Fruit fly (Drosophila melanogaster) whole organism, pupa: ENCODE results near the gene CG12502.
"Not testable (repeated sequence)": the region's sequence is repeated elsewhere in the genome, so short reads cannot be mapped to it uniquely, and the experiment has no call there.

Experiments
- CG10348 ChIP-seq: fragments of 200-800 bp; sonication (Bioruptor generic); IDR thresholded peaks from 2 replicates; pipeline ENCODE4 v1.3.6; 2022; ENCODE audit warnings: missing biosample characterization, missing genetic modification characterization
- CG12605 ChIP-seq: fragments of 200-800 bp; sonication (Bioruptor generic); IDR thresholded peaks from 2 replicates; pipeline ENCODE4 v1.3.6; 2022; ENCODE audit warnings: missing biosample characterization, missing genetic modification characterization
- CG13204 ChIP-seq: fragments of 200-800 bp; sonication (Bioruptor generic); optimal IDR thresholded peaks from 2 replicates; lab custom pipeline; 2018; ENCODE audit warnings: missing biosample characterization, mild to moderate bottlenecking, missing genetic modification characterization, moderate library complexity
- CG14655 ChIP-seq: fragments of 200-800 bp; sonication (Bioruptor generic); optimal IDR thresholded peaks from 3 replicates; lab custom pipeline; 2017; ENCODE audit warnings: mild to moderate bottlenecking, missing biosample characterization, missing genetic modification reagents, missing genetic modification characterization
- CG15710 ChIP-seq: fragments of 200-800 bp; sonication (Bioruptor generic); optimal IDR thresholded peaks from 2 replicates; lab custom pipeline; 2018; ENCODE audit warnings: missing biosample characterization, mild to moderate bottlenecking, missing genetic modification characterization, moderate library complexity
- CG17806 ChIP-seq: fragments of 200-800 bp; sonication (Bioruptor generic); optimal IDR thresholded peaks from 2 replicates; lab custom pipeline; 2018; ENCODE audit warnings: missing biosample characterization, mild to moderate bottlenecking, missing genetic modification characterization, moderate library complexity
- CG32121 ChIP-seq: fragments of 200-800 bp; sonication (Bioruptor generic); IDR thresholded peaks from 2 replicates; pipeline ENCODE4 v1.3.6; 2022; ENCODE audit warnings: missing biosample characterization, missing genetic modification characterization
- CG34367 ChIP-seq: fragments of 200-800 bp; sonication (Bioruptor generic); optimal IDR thresholded peaks from 2 replicates; lab custom pipeline; 2018; ENCODE audit warnings: missing biosample characterization, mild to moderate bottlenecking, missing genetic modification characterization
- CG4496 ChIP-seq: fragments of 200-800 bp; sonication (Bioruptor generic); IDR thresholded peaks from 3 replicates; pipeline ENCODE4 v1.3.6; 2022; ENCODE audit warnings: missing biosample characterization, missing genetic modification characterization
- CG8159 ChIP-seq: fragments of 200-800 bp; sonication (Bioruptor generic); optimal IDR thresholded peaks from 3 replicates; lab custom pipeline; 2018; ENCODE audit warnings: missing biosample characterization, mild to moderate bottlenecking, missing genetic modification characterization, moderate library complexity
- CG8301 ChIP-seq: fragments of 200-800 bp; sonication (Bioruptor generic); optimal IDR thresholded peaks from 2 replicates; lab custom pipeline; 2018; ENCODE audit warnings: missing biosample characterization, mild to moderate bottlenecking, missing genetic modification characterization
- CG9948 ChIP-seq: fragments of 200-800 bp; sonication (Bioruptor generic); optimal IDR thresholded peaks from 2 replicates; lab custom pipeline; 2018; ENCODE audit warnings: missing biosample characterization, mild to moderate bottlenecking, missing genetic modification characterization, moderate library complexity
- D1 ChIP-seq: fragments of 200-800 bp; sonication (Bioruptor generic); optimal IDR thresholded peaks from 2 replicates; lab custom pipeline; 2018; ENCODE audit warnings: missing biosample characterization, mild to moderate bottlenecking, missing genetic modification characterization, moderate library complexity
- EcR ChIP-seq: fragments of 200-800 bp; sonication (Bioruptor generic); optimal IDR thresholded peaks from 3 replicates; lab custom pipeline; 2019; ENCODE audit warnings: missing biosample characterization, missing genetic modification characterization, mild to moderate bottlenecking, moderate library complexity, missing genetic modification reagents
- Ets98B ChIP-seq: fragments of 200-800 bp; sonication (Bioruptor generic); IDR thresholded peaks from 2 replicates; pipeline ENCODE4 v1.3.6; 2022; ENCODE audit warnings: missing biosample characterization, missing genetic modification characterization
- Pif1A ChIP-seq: fragments of 200-800 bp; sonication (Bioruptor generic); optimal IDR thresholded peaks from 3 replicates; lab custom pipeline; 2016; ENCODE audit warnings: missing biosample characterization, missing genetic modification characterization
- Pif1B ChIP-seq: fragments of 200-800 bp; sonication (Bioruptor generic); optimal IDR thresholded peaks from 3 replicates; lab custom pipeline; 2016; ENCODE audit warnings: missing biosample characterization, missing genetic modification characterization
- Snoo ChIP-seq: fragments of 200-800 bp; sonication (Bioruptor generic); optimal IDR thresholded peaks from 3 replicates; lab custom pipeline; 2017; ENCODE audit warnings: missing biosample characterization, mild to moderate bottlenecking, missing genetic modification characterization, inconsistent platforms
- fd96Ca ChIP-seq: fragments of 200-800 bp; sonication (Bioruptor generic); IDR thresholded peaks from 3 replicates; pipeline ENCODE4 v1.3.6; 2022; ENCODE audit warnings: missing biosample characterization, missing genetic modification characterization
- gl ChIP-seq: fragments of 200-800 bp; sonication (Bioruptor generic); optimal IDR thresholded peaks from 2 replicates; lab custom pipeline; 2018; ENCODE audit warnings: missing biosample characterization, mild to moderate bottlenecking, missing genetic modification characterization
- rn ChIP-seq: fragments of 200-800 bp; sonication (Bioruptor generic); IDR thresholded peaks from 2 replicates; pipeline ENCODE4 v1.3.6; 2022; ENCODE audit warnings: missing biosample characterization, missing genetic modification characterization

CG12502 gene

dm6 chr3L:865096-865495 lies at the start of gene CG12502:
Gene CG12502, plus strand, starts transcription at chr3L:865396.
- TF ChIP-seq EcR (GFP tag; lab: Kevin White, UChicago); Snoo; CG32121 (GFP tag; lab: Robert Waterston, UW): not testable (repeated sequence)

dm6 chr3L:817708-818107 lies 47.5 kb upstream of the CG12502 start:
- TF ChIP-seq CG8159 (tag; lab: Kevin White, UChicago) (peak; percentile 59), CG8301 (tag; lab: Kevin White, UChicago) (no peak), Ets98B (GFP tag; lab: Robert Waterston, UW) (no peak), rn (GFP tag; lab: Robert Waterston, UW) (no peak), CG10348 (no peak), D1 (tag; lab: Kevin White, UChicago) (no peak), Pif1A (GFP tag; lab: Kevin White, UChicago) (peak; percentile 63), gl (tag; lab: Kevin White, UChicago) (no peak), CG32121 (GFP tag; lab: Robert Waterston, UW) (no peak), CG13204 (GFP tag; lab: Kevin White, UChicago) (no peak), Pif1B (GFP tag; lab: Kevin White, UChicago) (peak; percentile 46), CG34367 (tag; lab: Kevin White, UChicago) (peak; percentile 42), CG9948 (tag; lab: Kevin White, UChicago) (peak; percentile 38), CG14655 (no peak), CG15710 (peak; percentile 41), CG4496 (GFP tag; lab: Robert Waterston, UW) (no peak), EcR (GFP tag; lab: Kevin White, UChicago) (no peak), CG12605 (GFP tag; lab: Robert Waterston, UW) (no peak), CG17806 (peak; percentile 38), fd96Ca (GFP tag; lab: Robert Waterston, UW) (no peak), Snoo (peak; percentile 22)

- TF ChIP-seq CG8159 (tag; lab: Kevin White, UChicago) (peak; percentile 61), CG13204 (GFP tag; lab: Kevin White, UChicago) (no peak), rn (GFP tag; lab: Robert Waterston, UW) (no peak), CG10348 (peak; percentile 31; the same call in 1 of the 2 replicates), CG32121 (GFP tag; lab: Robert Waterston, UW) (peak; percentile 10), CG15710 (peak; percentile 43), EcR (GFP tag; lab: Kevin White, UChicago) (no peak), Snoo (peak; percentile 58), CG34367 (tag; lab: Kevin White, UChicago) (peak; percentile 17), CG8301 (tag; lab: Kevin White, UChicago) (peak; percentile 14), Pif1A (GFP tag; lab: Kevin White, UChicago) (peak; percentile 61), CG12605 (GFP tag; lab: Robert Waterston, UW) (no peak), fd96Ca (GFP tag; lab: Robert Waterston, UW) (peak; percentile 39; the same call in 1 of the 3 replicates), Ets98B (GFP tag; lab: Robert Waterston, UW) (peak; percentile 25; the same call in 1 of the 2 replicates), gl (tag; lab: Kevin White, UChicago) (no peak), CG14655 (peak; percentile 10), Pif1B (GFP tag; lab: Kevin White, UChicago) (peak; percentile 41), CG9948 (tag; lab: Kevin White, UChicago) (peak; percentile 20), CG17806 (peak; percentile 24), D1 (tag; lab: Kevin White, UChicago) (no peak), CG4496 (GFP tag; lab: Robert Waterston, UW) (no peak; the same call in 2 of the 3 replicates)
- TF ChIP-seq, all 21 proteins: peak for 14
Observed at dm6 chr3L:818438-819138, 46.6 kb upstream of the CG12502 start.

dm6 chr3L:819297-819886 lies 45.8 kb upstream of the CG12502 start:
- peak; percentile 56 for TF ChIP-seq Pif1B (GFP tag; lab: Kevin White, UChicago)
- TF ChIP-seq CG8301 (tag; lab: Kevin White, UChicago), result peak; percentile 1
- TF ChIP-seq Snoo, result peak; percentile 67
- no peak for TF ChIP-seq CG14655
- TF ChIP-seq CG17806, result peak; percentile 16
- no peak for TF ChIP-seq gl (tag; lab: Kevin White, UChicago)
- no peak for TF ChIP-seq CG10348
- no peak for TF ChIP-seq CG13204 (GFP tag; lab: Kevin White, UChicago)
- no peak for TF ChIP-seq CG8159 (tag; lab: Kevin White, UChicago)
- peak; percentile 3 for TF ChIP-seq CG15710
- TF ChIP-seq Ets98B (GFP tag; lab: Robert Waterston, UW), result peak; percentile 55
- TF ChIP-seq Pif1A (GFP tag; lab: Kevin White, UChicago), result peak; percentile 33
- TF ChIP-seq EcR (GFP tag; lab: Kevin White, UChicago), result no peak
- TF ChIP-seq CG32121 (GFP tag; lab: Robert Waterston, UW), result 0 out of 2 replicates have a peak, but pooled peaks have one; percentile 23
- peak; percentile 71 for TF ChIP-seq CG4496 (GFP tag; lab: Robert Waterston, UW)
- no peak for TF ChIP-seq CG12605 (GFP tag; lab: Robert Waterston, UW)
- TF ChIP-seq D1 (tag; lab: Kevin White, UChicago), result no peak
- TF ChIP-seq rn (GFP tag; lab: Robert Waterston, UW), result peak; percentile 51; the same call in 1 of the 2 replicates
- no peak for TF ChIP-seq CG9948 (tag; lab: Kevin White, UChicago)
- peak; percentile 57; the same call in 1 of the 3 replicates for TF ChIP-seq fd96Ca (GFP tag; lab: Robert Waterston, UW)
- no peak for TF ChIP-seq CG34367 (tag; lab: Kevin White, UChicago)

dm6 chr3L:820332-820731 lies 44.9 kb upstream of the CG12502 start:
- peak; percentile 78 for TF ChIP-seq CG8301 (tag; lab: Kevin White, UChicago)
- TF ChIP-seq D1 (tag; lab: Kevin White, UChicago), result peak; percentile 12
- TF ChIP-seq gl (tag; lab: Kevin White, UChicago), result peak; percentile 55
- peak; percentile 89 for TF ChIP-seq fd96Ca (GFP tag; lab: Robert Waterston, UW)
- peak; percentile 95 for TF ChIP-seq CG4496 (GFP tag; lab: Robert Waterston, UW)
- TF ChIP-seq CG8159 (tag; lab: Kevin White, UChicago), result peak; percentile 84
- TF ChIP-seq Snoo, result peak; percentile 91
- TF ChIP-seq CG15710, result peak; percentile 85
- peak; percentile 86 for TF ChIP-seq CG32121 (GFP tag; lab: Robert Waterston, UW)
- peak; percentile 87 for TF ChIP-seq Ets98B (GFP tag; lab: Robert Waterston, UW)
- peak; percentile 87 for TF ChIP-seq CG14655
- TF ChIP-seq CG13204 (GFP tag; lab: Kevin White, UChicago), result peak; percentile 79
- TF ChIP-seq rn (GFP tag; lab: Robert Waterston, UW), result peak; percentile 48; the same call in 1 of the 2 replicates
- TF ChIP-seq CG17806, result peak; percentile 87
- peak; percentile 92 for TF ChIP-seq Pif1B (GFP tag; lab: Kevin White, UChicago)
- TF ChIP-seq CG9948 (tag; lab: Kevin White, UChicago), result peak; percentile 83
- TF ChIP-seq EcR (GFP tag; lab: Kevin White, UChicago), result peak; percentile 12
- peak; percentile 74 for TF ChIP-seq CG34367 (tag; lab: Kevin White, UChicago)
- TF ChIP-seq CG12605 (GFP tag; lab: Robert Waterston, UW), result peak; percentile 80
- TF ChIP-seq Pif1A (GFP tag; lab: Kevin White, UChicago), result peak; percentile 84
- peak; percentile 49; the same call in 1 of the 2 replicates for TF ChIP-seq CG10348
- TF ChIP-seq, all 21 proteins: peak for 21
